Worm (Caenorhabditis elegans): Measurements from ENCODE around the gene ntl-3.

The ntl-3 gene

DNA sequence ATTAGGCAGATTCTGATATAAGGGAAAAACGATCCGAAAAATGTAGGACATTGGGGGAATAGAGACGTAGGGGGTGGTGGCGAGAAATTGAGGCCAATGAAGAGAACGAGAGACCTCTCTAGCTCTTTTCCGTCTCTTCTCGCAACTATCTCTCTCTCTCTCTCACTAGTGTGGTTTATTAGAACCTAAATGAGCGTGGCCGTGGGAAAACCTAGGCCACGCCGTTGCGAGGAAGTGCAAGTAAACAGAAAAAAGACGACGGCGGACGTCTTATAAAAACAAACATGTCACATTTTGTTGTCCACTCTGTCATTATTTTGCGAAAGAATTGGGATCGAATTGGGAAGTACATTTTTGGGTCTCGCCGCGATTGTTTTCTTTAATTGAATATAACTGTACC lies 23.7 kb upstream of the ntl-3 start (continued):
- TF ChIP-seq nhr-76 (tag; optimal IDR thresholded peaks at IDR 0.05) (no peak), hpl-2 (GFP tag; optimal IDR thresholded peaks at IDR 0.05) (peak; percentile 27)

DNA sequence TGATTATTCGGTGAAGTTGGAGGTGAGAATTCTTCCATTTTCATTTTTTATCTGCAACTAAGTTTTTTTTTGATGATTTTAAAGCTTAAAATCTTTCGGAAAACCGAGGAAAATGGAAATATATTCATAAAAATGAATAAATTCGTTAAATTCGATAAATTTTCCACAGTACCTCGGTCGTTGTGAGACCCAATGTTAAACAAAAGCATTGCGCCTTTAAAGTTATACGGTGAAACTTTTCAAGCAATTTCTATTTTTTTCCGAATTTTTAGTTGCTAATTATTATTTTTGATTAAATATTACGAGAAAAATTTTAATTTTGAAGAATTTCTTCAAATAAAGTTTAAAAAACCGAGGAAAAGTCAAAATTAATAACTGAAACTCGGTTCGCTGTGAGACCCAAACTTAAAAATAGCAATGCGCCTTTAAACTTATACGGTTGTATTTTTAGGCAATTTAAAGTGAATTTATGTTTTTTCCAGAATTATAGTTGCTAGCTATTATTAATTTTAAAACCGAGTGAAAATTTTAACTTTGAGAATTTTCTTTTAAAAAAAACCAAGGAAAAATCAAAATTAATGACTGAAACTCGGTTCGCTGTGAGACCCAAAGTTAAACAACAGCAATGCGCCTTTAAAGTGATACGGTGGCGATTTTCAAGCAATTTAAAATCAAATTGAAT lies 23.1 kb upstream of the ntl-3 start, which contains the start of gene taf-12:
TSS of gene taf-12 (minus strand) at position 51 of the 682 bp plus-strand sequence.
- no peak for TF ChIP-seq isw-1 (GFP tag; IDR thresholded peaks at IDR 0.05)
- no peak for TF ChIP-seq C04F5.9 (tag; optimal IDR thresholded peaks at IDR 0.05)
- TF ChIP-seq xbp-1 (tag; optimal IDR thresholded peaks at IDR 0.05) = no peak
- no peak for TF ChIP-seq aha-1 (tag; optimal IDR thresholded peaks at IDR 0.05)
- TF ChIP-seq unc-30 (tag; optimal IDR thresholded peaks at IDR 0.05) = no peak
- TF ChIP-seq C16A3.4 (tag; optimal IDR thresholded peaks at IDR 0.05) = no peak
- TF ChIP-seq ces-1 (GFP tag; optimal IDR thresholded peaks at IDR 0.05) = no peak
- no peak for TF ChIP-seq ztf-4 (tag; optimal IDR thresholded peaks at IDR 0.05)
- TF ChIP-seq fkh-10 (GFP tag; optimal IDR thresholded peaks at IDR 0.05) = no peak
- no peak for TF ChIP-seq hlh-17 (GFP tag; optimal IDR thresholded peaks at IDR 0.05; ENCODE audit: borderline replicate concordance)
- no peak for TF ChIP-seq efl-1 (optimal IDR thresholded peaks at IDR 0.05)
- no peak for TF ChIP-seq efl-1 (GFP tag; optimal IDR thresholded peaks at IDR 0.05 in 1 of 2)
- no peak for TF ChIP-seq ceh-8 (GFP tag; optimal IDR thresholded peaks at IDR 0.05)
- no peak for TF ChIP-seq fkh-8 (tag; optimal IDR thresholded peaks at IDR 0.05)
- TF ChIP-seq elt-3 (tag; optimal IDR thresholded peaks at IDR 0.05) = no peak
- TF ChIP-seq dsc-1 (tag; optimal IDR thresholded peaks at IDR 0.05) = no peak
- TF ChIP-seq lsy-2 (tag; optimal IDR thresholded peaks at IDR 0.05) = no peak
- TF ChIP-seq aly-2 (tag; optimal IDR thresholded peaks at IDR 0.05) = no peak
- TF ChIP-seq ceh-82 (tag; optimal IDR thresholded peaks at IDR 0.05) = no peak
- TF ChIP-seq fos-1 (tag; optimal IDR thresholded peaks at IDR 0.05) = no peak

DNA sequence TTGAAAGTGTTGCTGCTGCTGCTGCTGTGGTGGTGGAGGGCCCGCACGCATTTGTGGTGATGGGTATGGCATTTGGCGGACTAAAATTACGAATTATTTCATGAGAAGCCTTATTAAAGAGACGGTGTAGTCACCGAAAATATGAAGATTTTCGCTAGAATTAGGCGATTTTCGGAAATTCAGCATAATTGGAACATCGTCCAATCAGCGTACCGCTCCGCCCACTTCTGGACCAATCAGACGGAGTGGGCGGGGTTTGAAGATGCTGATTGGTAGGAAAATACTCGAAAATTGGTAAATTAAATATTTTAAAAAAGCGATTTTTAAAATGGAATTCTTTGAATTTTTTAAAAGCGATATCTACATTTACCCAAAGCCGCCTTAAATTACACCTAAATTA lies 19.9 kb upstream of the ntl-3 start:
- TF ChIP-seq C04F5.9 (tag; optimal IDR thresholded peaks at IDR 0.05) (no peak), ceh-90 (tag; optimal IDR thresholded peaks at IDR 0.05) (no peak), hlh-4 (tag; optimal IDR thresholded peaks at IDR 0.05) (no peak), grh-1 (GFP tag; IDR thresholded peaks at IDR 0.05) (no peak), lin-35 (GFP tag; optimal IDR thresholded peaks at IDR 0.05) (no peak), nhr-77 (tag; optimal IDR thresholded peaks at IDR 0.05) (no peak), ceh-63 (GFP tag; optimal IDR thresholded peaks at IDR 0.05) (no peak), jun-1 (tag; optimal IDR thresholded peaks at IDR 0.05) (no peak)

DNA sequence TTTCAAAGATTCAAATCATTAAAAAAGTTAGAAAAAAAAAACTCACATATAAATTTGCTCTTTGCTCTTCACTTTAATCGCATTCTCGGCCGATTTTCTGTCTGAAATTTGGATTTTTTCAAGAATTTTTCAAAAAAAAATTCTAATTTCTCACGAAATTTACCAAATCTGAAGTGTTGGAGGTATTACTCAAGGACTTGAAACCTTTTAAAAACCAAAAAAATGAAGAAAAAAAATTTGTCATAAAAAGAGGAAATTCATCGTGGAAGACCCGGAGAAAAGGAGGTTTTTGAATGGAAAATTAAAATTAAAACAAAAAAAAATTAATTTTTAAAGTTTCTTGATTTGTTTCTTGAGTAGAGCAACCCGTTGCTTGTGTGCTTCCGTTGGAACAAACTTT lies 15.9 kb upstream of the ntl-3 start, which contains the start of gene Y56A3A.2:
TSS of gene Y56A3A.2 (minus strand) at position 101 of the 400 bp plus-strand sequence.
- no peak for TF ChIP-seq C16A3.4 (tag; optimal IDR thresholded peaks at IDR 0.05)
- TF ChIP-seq zip-4 (GFP tag; optimal IDR thresholded peaks at IDR 0.05) = no peak
- no peak for TF ChIP-seq unc-62 (GFP tag; optimal IDR thresholded peaks at IDR 0.05)
- TF ChIP-seq ztf-4 (tag; optimal IDR thresholded peaks at IDR 0.05) = no peak
- TF ChIP-seq lir-3 (tag; optimal IDR thresholded peaks at IDR 0.05; ENCODE audit: poor library complexity) = no peak
- TF ChIP-seq ces-1 (GFP tag; optimal IDR thresholded peaks at IDR 0.05) = no peak
- no peak for TF ChIP-seq nhr-20 (tag; optimal IDR thresholded peaks at IDR 0.05)

DNA sequence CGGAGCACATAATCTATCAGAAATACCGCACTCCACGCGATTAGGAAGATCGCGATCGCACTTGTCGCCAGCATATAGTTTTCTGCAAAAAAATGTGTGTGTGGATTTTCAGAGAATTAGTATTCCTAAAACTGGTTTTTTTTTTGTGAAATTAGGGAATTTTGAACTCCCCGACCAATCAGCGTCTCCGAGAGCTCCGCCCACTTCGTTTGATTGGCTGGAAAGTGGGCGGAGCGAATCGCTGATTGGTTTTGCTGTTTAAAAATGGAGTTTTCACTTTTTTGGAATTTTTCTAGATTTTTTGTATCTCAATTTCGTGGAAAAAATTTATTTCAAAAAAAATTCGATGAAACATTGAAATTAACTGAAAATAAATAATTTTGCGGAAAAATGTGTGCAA lies 14.9 kb upstream of the ntl-3 start:
- TF ChIP-seq unc-62 (GFP tag; optimal IDR thresholded peaks at IDR 0.05) (no peak), hpl-2 (GFP tag; optimal IDR thresholded peaks at IDR 0.05) (no peak), lin-35 (GFP tag; optimal IDR thresholded peaks at IDR 0.05) (no peak), efl-1 (optimal IDR thresholded peaks at IDR 0.05) (no peak), efl-1 (GFP tag; optimal IDR thresholded peaks at IDR 0.05 in 1 of 2) (peak in 1 of 2 experiments; percentile 68)

Measured in whole organism, L1 larva.